Fruit fly (Drosophila melanogaster) whole organism, pupa: ENCODE measurements around the gene trio.
A peak's percentile ranks its signal among the peaks of the same experiment; 100 is the strongest.

ENCODE experiments used
- CG10348 ChIP-seq: fragments of 200-800 bp; sonication (Bioruptor generic); IDR thresholded peaks from 2 replicates; pipeline ENCODE4 v1.3.6; 2022; ENCODE audit warnings: missing biosample characterization, missing genetic modification characterization
- CG12605 ChIP-seq: fragments of 200-800 bp; sonication (Bioruptor generic); IDR thresholded peaks from 2 replicates; pipeline ENCODE4 v1.3.6; 2022; ENCODE audit warnings: missing biosample characterization, missing genetic modification characterization
- CG13204 ChIP-seq: fragments of 200-800 bp; sonication (Bioruptor generic); optimal IDR thresholded peaks from 2 replicates; lab custom pipeline; 2018; ENCODE audit warnings: missing biosample characterization, mild to moderate bottlenecking, missing genetic modification characterization, moderate library complexity
- CG14655 ChIP-seq: fragments of 200-800 bp; sonication (Bioruptor generic); optimal IDR thresholded peaks from 3 replicates; lab custom pipeline; 2017; ENCODE audit warnings: mild to moderate bottlenecking, missing biosample characterization, missing genetic modification reagents, missing genetic modification characterization
- CG15710 ChIP-seq: fragments of 200-800 bp; sonication (Bioruptor generic); optimal IDR thresholded peaks from 2 replicates; lab custom pipeline; 2018; ENCODE audit warnings: missing biosample characterization, mild to moderate bottlenecking, missing genetic modification characterization, moderate library complexity
- CG17806 ChIP-seq: fragments of 200-800 bp; sonication (Bioruptor generic); optimal IDR thresholded peaks from 2 replicates; lab custom pipeline; 2018; ENCODE audit warnings: missing biosample characterization, mild to moderate bottlenecking, missing genetic modification characterization, moderate library complexity
- CG32121 ChIP-seq: fragments of 200-800 bp; sonication (Bioruptor generic); IDR thresholded peaks from 2 replicates; pipeline ENCODE4 v1.3.6; 2022; ENCODE audit warnings: missing biosample characterization, missing genetic modification characterization
- CG34367 ChIP-seq: fragments of 200-800 bp; sonication (Bioruptor generic); optimal IDR thresholded peaks from 2 replicates; lab custom pipeline; 2018; ENCODE audit warnings: missing biosample characterization, mild to moderate bottlenecking, missing genetic modification characterization
- CG4496 ChIP-seq: fragments of 200-800 bp; sonication (Bioruptor generic); IDR thresholded peaks from 3 replicates; pipeline ENCODE4 v1.3.6; 2022; ENCODE audit warnings: missing biosample characterization, missing genetic modification characterization
- CG8159 ChIP-seq: fragments of 200-800 bp; sonication (Bioruptor generic); optimal IDR thresholded peaks from 3 replicates; lab custom pipeline; 2018; ENCODE audit warnings: missing biosample characterization, mild to moderate bottlenecking, missing genetic modification characterization, moderate library complexity
- CG8301 ChIP-seq: fragments of 200-800 bp; sonication (Bioruptor generic); optimal IDR thresholded peaks from 2 replicates; lab custom pipeline; 2018; ENCODE audit warnings: missing biosample characterization, mild to moderate bottlenecking, missing genetic modification characterization
- CG9948 ChIP-seq: fragments of 200-800 bp; sonication (Bioruptor generic); optimal IDR thresholded peaks from 2 replicates; lab custom pipeline; 2018; ENCODE audit warnings: missing biosample characterization, mild to moderate bottlenecking, missing genetic modification characterization, moderate library complexity
- D1 ChIP-seq: fragments of 200-800 bp; sonication (Bioruptor generic); optimal IDR thresholded peaks from 2 replicates; lab custom pipeline; 2018; ENCODE audit warnings: missing biosample characterization, mild to moderate bottlenecking, missing genetic modification characterization, moderate library complexity
- EcR ChIP-seq: fragments of 200-800 bp; sonication (Bioruptor generic); optimal IDR thresholded peaks from 3 replicates; lab custom pipeline; 2019; ENCODE audit warnings: missing biosample characterization, missing genetic modification characterization, mild to moderate bottlenecking, moderate library complexity, missing genetic modification reagents
- Ets98B ChIP-seq: fragments of 200-800 bp; sonication (Bioruptor generic); IDR thresholded peaks from 2 replicates; pipeline ENCODE4 v1.3.6; 2022; ENCODE audit warnings: missing biosample characterization, missing genetic modification characterization
- Pif1A ChIP-seq: fragments of 200-800 bp; sonication (Bioruptor generic); optimal IDR thresholded peaks from 3 replicates; lab custom pipeline; 2016; ENCODE audit warnings: missing biosample characterization, missing genetic modification characterization
- Pif1B ChIP-seq: fragments of 200-800 bp; sonication (Bioruptor generic); optimal IDR thresholded peaks from 3 replicates; lab custom pipeline; 2016; ENCODE audit warnings: missing biosample characterization, missing genetic modification characterization
- Snoo ChIP-seq: fragments of 200-800 bp; sonication (Bioruptor generic); optimal IDR thresholded peaks from 3 replicates; lab custom pipeline; 2017; ENCODE audit warnings: missing biosample characterization, mild to moderate bottlenecking, missing genetic modification characterization, inconsistent platforms
- fd96Ca ChIP-seq: fragments of 200-800 bp; sonication (Bioruptor generic); IDR thresholded peaks from 3 replicates; pipeline ENCODE4 v1.3.6; 2022; ENCODE audit warnings: missing biosample characterization, missing genetic modification characterization
- gl ChIP-seq: fragments of 200-800 bp; sonication (Bioruptor generic); optimal IDR thresholded peaks from 2 replicates; lab custom pipeline; 2018; ENCODE audit warnings: missing biosample characterization, mild to moderate bottlenecking, missing genetic modification characterization
- rn ChIP-seq: fragments of 200-800 bp; sonication (Bioruptor generic); IDR thresholded peaks from 2 replicates; pipeline ENCODE4 v1.3.6; 2022; ENCODE audit warnings: missing biosample characterization, missing genetic modification characterization

trio gene

DNA sequence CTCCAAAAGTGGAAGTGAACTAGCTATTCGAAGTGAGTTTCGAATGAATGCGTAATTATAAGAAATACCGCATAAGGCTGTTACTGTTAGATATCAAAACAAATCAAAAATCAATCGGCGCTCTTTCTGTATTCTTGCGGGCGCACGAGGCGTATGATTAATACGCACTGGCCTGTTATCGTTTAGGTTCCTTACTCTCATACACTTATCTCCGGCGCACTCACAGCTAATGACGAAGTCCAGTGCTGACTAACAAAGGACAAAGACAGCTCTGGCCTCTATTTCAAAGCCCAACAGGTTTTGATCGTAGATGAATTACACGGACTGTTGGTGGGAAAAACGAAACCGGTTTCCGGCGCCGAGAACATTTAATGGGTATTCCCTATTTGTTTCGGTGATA, 28.8 kb downstream of the trio start:
- TF ChIP-seq CG17806 (tag; lab: Kevin White, UChicago) (no peak), CG4496 (GFP tag; lab: Robert Waterston, UW) (peak; percentile 35; the same call in 1 of the 3 replicates)

DNA sequence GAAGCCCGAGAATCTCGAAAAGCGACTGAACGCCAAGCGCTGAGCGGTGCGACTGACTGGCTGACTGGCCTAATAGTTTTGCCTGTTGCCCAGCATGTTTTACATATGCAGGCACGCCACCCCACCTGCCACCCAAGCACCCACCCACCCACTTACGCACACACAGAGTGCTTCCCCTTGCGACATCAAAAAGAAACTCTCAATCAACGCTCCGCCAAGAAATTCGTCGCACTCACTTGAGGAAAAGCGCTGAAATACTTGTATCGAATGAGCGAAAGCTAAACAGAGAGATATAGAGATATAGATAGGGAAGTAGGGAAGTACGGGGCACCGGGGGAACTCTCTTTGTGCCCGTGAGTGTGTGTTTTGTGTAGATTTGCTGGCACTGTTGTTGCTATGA, 34.1 kb downstream of the trio start:
- TF ChIP-seq fd96Ca (GFP tag; lab: Robert Waterston, UW): no peak
- TF ChIP-seq CG17806 (tag; lab: Kevin White, UChicago): no peak
- TF ChIP-seq CG32121 (GFP tag; lab: Robert Waterston, UW): peak; percentile 45; the same call in 1 of the 2 replicates

dm6 chr3L:999990-1000389, 34.7 kb downstream of the trio start:
- no peak for TF ChIP-seq CG14655 (GFP tag; lab: Kevin White, UChicago)
- TF ChIP-seq CG32121 (GFP tag; lab: Robert Waterston, UW): no peak
- no peak for TF ChIP-seq Pif1B (GFP tag; lab: Kevin White, UChicago)
- no peak for TF ChIP-seq Pif1A (GFP tag; lab: Kevin White, UChicago)
- TF ChIP-seq CG17806 (tag; lab: Kevin White, UChicago): no peak
- no peak for TF ChIP-seq rn (GFP tag; lab: Robert Waterston, UW)
- TF ChIP-seq Ets98B (GFP tag; lab: Robert Waterston, UW): no peak
- TF ChIP-seq CG15710 (tag; lab: Kevin White, UChicago): no peak
- TF ChIP-seq CG8301 (tag; lab: Kevin White, UChicago): no peak
- no peak for TF ChIP-seq CG8159 (tag; lab: Kevin White, UChicago)
- no peak for TF ChIP-seq CG9948 (tag; lab: Kevin White, UChicago)
- TF ChIP-seq fd96Ca (GFP tag; lab: Robert Waterston, UW): no peak
- TF ChIP-seq CG10348: no peak
- TF ChIP-seq D1: no peak

DNA sequence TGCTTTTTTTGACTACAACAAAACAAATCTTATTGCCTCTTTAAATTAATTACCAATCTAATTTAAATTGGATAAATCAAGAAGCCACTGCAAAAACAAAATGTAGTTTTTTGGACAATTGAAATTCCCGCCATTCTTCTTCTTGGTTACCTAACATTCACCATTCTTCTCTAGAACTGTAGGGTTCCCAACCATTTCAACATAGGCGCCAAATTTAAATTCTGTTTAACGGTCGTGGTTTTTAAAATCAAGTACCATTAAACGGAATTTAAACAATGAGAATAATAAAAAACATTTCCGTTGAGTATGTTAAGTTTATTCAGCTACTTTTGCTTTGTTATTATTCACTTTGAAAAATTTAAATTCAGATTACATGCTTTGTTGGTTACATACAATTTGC, 39.0 kb downstream of the trio start:
- TF ChIP-seq rn (GFP tag; lab: Robert Waterston, UW) (no peak), CG17806 (tag; lab: Kevin White, UChicago) (no peak), CG12605 (GFP tag; lab: Robert Waterston, UW) (no peak), Pif1A (GFP tag; lab: Kevin White, UChicago) (no peak), CG8301 (tag; lab: Kevin White, UChicago) (no peak), EcR (GFP tag; lab: Kevin White, UChicago) (no peak), Snoo (no peak), gl (no peak), CG34367 (tag; lab: Kevin White, UChicago) (no peak), D1 (no peak), CG4496 (GFP tag; lab: Robert Waterston, UW) (no peak), Pif1B (GFP tag; lab: Kevin White, UChicago) (no peak), CG10348 (no peak), CG9948 (tag; lab: Kevin White, UChicago) (no peak), CG8159 (tag; lab: Kevin White, UChicago) (no peak), Ets98B (GFP tag; lab: Robert Waterston, UW) (no peak), CG32121 (GFP tag; lab: Robert Waterston, UW) (no peak)

DNA sequence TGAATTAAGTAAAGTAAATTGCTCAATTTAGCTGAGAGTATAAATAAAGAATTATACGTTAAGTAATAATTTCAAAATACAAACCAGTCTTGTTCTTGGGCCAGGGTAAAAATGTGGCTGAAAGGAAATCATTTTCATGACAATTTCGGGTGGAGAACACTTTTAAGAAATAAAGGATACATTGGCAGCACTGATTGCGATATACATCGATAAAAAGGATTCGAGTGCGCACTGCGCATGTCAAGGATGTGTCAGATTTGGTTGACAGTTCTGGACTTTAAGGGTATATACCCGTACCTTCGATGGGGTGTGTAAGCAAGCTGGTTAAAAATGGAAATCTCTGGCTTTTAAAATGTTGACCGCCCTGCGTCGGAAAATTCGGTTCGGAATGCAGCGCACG, 41.0 kb downstream of the trio start, which contains the start of gene aln:
aln (plus strand) TSS at position 275 of the 400 bp plus-strand sequence.
- no peak for TF ChIP-seq D1
- no peak for TF ChIP-seq CG9948 (tag; lab: Kevin White, UChicago)
- TF ChIP-seq CG34367 (tag; lab: Kevin White, UChicago): no peak
- no peak for TF ChIP-seq CG17806 (tag; lab: Kevin White, UChicago)
- TF ChIP-seq Pif1A (GFP tag; lab: Kevin White, UChicago): no peak
- no peak for TF ChIP-seq EcR (GFP tag; lab: Kevin White, UChicago)
- TF ChIP-seq CG32121 (GFP tag; lab: Robert Waterston, UW): no peak
- TF ChIP-seq CG14655 (GFP tag; lab: Kevin White, UChicago): no peak
- no peak for TF ChIP-seq gl

DNA sequence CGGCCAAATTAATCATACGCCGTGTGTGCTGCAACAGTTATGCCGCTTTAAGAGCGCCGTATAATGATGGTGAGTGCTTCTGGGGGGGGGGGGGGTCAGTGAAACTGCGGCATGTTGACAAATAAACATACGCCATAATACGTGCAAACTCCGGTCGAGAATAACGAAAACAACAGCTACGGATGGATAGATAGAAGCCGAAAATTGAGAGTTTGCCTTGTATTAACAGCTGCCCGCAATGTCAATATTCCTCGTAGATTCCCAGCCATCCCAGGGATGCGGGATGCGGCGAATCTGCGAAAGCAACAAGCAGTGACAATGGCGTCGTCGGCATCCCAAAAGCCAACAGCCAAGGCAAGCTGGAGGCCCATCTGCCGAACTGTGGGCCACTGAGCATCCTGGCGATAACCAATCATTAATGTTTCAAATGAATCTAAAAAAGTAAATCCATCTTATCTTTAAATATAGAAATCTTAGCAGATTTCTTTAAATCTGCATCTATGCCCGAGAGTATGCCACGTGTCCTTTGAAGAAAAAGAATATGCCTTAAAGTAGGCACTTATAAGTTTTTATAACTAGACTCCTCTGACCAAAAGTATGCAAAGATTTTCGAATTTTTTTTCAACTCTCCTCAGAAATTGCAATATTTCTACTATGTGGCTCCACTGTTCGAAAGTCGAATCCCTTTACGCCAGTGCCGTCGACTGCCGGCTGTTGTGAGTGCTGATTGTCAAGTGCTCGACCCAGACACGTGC, 66.7 kb downstream of the trio start:
- TF ChIP-seq CG15710 (tag; lab: Kevin White, UChicago) (no peak), gl (no peak), rn (GFP tag; lab: Robert Waterston, UW) (no peak), CG14655 (GFP tag; lab: Kevin White, UChicago) (no peak), D1 (no peak), CG17806 (tag; lab: Kevin White, UChicago) (no peak), EcR (GFP tag; lab: Kevin White, UChicago) (no peak), CG34367 (tag; lab: Kevin White, UChicago) (no peak), fd96Ca (GFP tag; lab: Robert Waterston, UW) (no peak), CG8159 (tag; lab: Kevin White, UChicago) (no peak), Snoo (no peak), CG13204 (GFP tag; lab: Kevin White, UChicago) (no peak), CG32121 (GFP tag; lab: Robert Waterston, UW) (no peak), CG8301 (tag; lab: Kevin White, UChicago) (no peak)
- TF ChIP-seq, all 21 proteins: peak for 0
